Fruit fly (Drosophila melanogaster): ENCODE data around the gene Cpr67B.

Gene Cpr67B

DNA sequence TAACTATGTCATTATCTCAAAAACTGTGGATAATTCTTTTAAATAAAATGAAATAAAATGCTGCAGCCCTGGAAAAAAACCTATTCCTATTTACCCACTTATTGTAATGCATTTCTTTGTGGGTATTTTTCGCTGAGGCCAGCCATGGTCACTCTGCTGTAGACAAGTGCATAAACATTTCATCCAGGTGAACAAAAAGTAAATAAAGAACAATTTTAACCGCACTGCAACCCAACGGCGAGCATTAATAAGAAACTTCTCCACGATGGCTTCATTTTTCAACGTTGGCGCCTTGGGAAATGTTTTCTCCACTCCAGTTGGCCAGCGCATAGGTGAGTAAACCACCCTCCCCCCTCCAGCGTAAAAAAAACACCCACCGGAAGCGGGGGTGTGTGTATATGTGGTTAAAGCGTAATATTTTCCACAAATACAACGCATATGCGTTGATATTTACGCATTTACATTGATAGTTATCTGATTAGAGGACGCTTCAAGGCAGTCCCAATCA lies 42.2 kb downstream of the Cpr67B start, which contains the start of gene CG3529 (continued):
- TF ChIP-seq Rfx (GFP tag; IDR thresholded peaks at IDR 0.05) (peak; percentile 61), B-H1 (GFP tag; IDR thresholded peaks at IDR 0.05) (no peak), nerfin-1 (tag; optimal IDR thresholded peaks at IDR 0.05) (peak; percentile 87), CG10462 (GFP tag; optimal IDR thresholded peaks at IDR 0.05) (no peak), CG17361 (GFP tag; IDR thresholded peaks at IDR 0.05) (0 out of 3 replicates have a peak, but pooled peaks have one; percentile 19), lov (optimal IDR thresholded peaks at IDR 0.05) (no peak), lov (GFP tag; IDR thresholded peaks at IDR 0.05) (no peak), ems (GFP tag; optimal IDR thresholded peaks at IDR 0.05) (peak; percentile 8), C15 (GFP tag; IDR thresholded peaks at IDR 0.05) (no peak), Abd-B (GFP tag; optimal IDR thresholded peaks at IDR 0.05) (no peak), CG30403 (GFP tag; optimal IDR thresholded peaks at IDR 0.05) (peak; percentile 29), chn (GFP tag; optimal IDR thresholded peaks at IDR 0.05) (peak; percentile 79), Taf1 (GFP tag; IDR thresholded peaks at IDR 0.05) (no peak), ind (GFP tag; optimal IDR thresholded peaks at IDR 0.05) (no peak), caup (GFP tag; optimal IDR thresholded peaks at IDR 0.05; ENCODE audit: severe bottlenecking) (peak; percentile 53), CG2202 (tag; optimal IDR thresholded peaks at IDR 0.05) (peak; percentile 16), Ets65A (GFP tag) (peak; percentile 62), CG30431 (GFP tag; optimal IDR thresholded peaks at IDR 0.05) (no peak), Bdp1 (GFP tag; optimal IDR thresholded peaks at IDR 0.05) (peak; percentile 19), Side (GFP tag; optimal IDR thresholded peaks at IDR 0.05) (no peak), CG2116 (GFP tag; optimal IDR thresholded peaks at IDR 0.05) (peak; percentile 53), otp (GFP tag; IDR thresholded peaks at IDR 0.05) (no peak), Doc3 (GFP tag; IDR thresholded peaks at IDR 0.05; ENCODE audit: partially characterized antibody) (no peak), HmgZ (tag; optimal IDR thresholded peaks at IDR 0.05) (peak; percentile 3), CG17385 (GFP tag; optimal IDR thresholded peaks at IDR 0.05) (peak; percentile 49), CG9437 (GFP tag; optimal IDR thresholded peaks at IDR 0.05) (no peak), CG12391 (tag; optimal IDR thresholded peaks at IDR 0.05) (peak; percentile 39), NfI (GFP tag; optimal IDR thresholded peaks at IDR 0.05) (peak; percentile 40), Jarid2 (GFP tag; optimal IDR thresholded peaks at IDR 0.05) (no peak), CG12299 (tag; optimal IDR thresholded peaks at IDR 0.05) (no peak), vnd (GFP tag; IDR thresholded peaks at IDR 0.05; ENCODE audit: partially characterized antibody) (no peak), kah (GFP tag; optimal IDR thresholded peaks at IDR 0.05) (peak; percentile 44), CG8944 (GFP tag; optimal IDR thresholded peaks at IDR 0.05) (peak; percentile 10), bcd (GFP tag; optimal IDR thresholded peaks at IDR 0.05) (peak; percentile 27), Dll (GFP tag; IDR thresholded peaks at IDR 0.05; ENCODE audit: partially characterized antibody) (no peak), vvl (GFP tag; IDR thresholded peaks at IDR 0.05) (peak; percentile 57), Hsf (GFP tag; optimal IDR thresholded peaks at IDR 0.05) (no peak), Poxn (GFP tag; IDR thresholded peaks at IDR 0.05) (no peak), lab (GFP tag; optimal IDR thresholded peaks at IDR 0.05) (peak; percentile 23), gcm2 (GFP tag; optimal IDR thresholded peaks at IDR 0.05) (no peak), Sry-δ (GFP tag; optimal IDR thresholded peaks at IDR 0.05) (peak; percentile 23), CG17568 (GFP tag; optimal IDR thresholded peaks at IDR 0.05) (peak; percentile 14), kni (GFP tag; optimal IDR thresholded peaks at IDR 0.05) (peak; percentile 62), ash1 (GFP tag; optimal IDR thresholded peaks at IDR 0.05) (no peak), tx (GFP tag; optimal IDR thresholded peaks at IDR 0.05) (no peak), D19A (tag; optimal IDR thresholded peaks at IDR 0.05) (peak; percentile 44), cas (GFP tag; IDR thresholded peaks at IDR 0.05) (no peak)
